Fruit fly (Drosophila melanogaster) whole organism, prepupa: ENCODE data around the gene Afg3l2.

Experiments
- Blimp-1 ChIP-seq: fragments of 200-800 bp; sonication (Bioruptor generic); optimal IDR thresholded peaks from 3 replicates; lab custom pipeline; 2017; ENCODE audit warnings: missing biosample characterization, missing genetic modification characterization, mild to moderate bottlenecking, moderate library complexity, missing genetic modification reagents
- CG10631 ChIP-seq: fragments of 200-800 bp; sonication (Bioruptor generic); optimal IDR thresholded peaks from 2 replicates; lab custom pipeline; 2016; ENCODE audit warnings: missing biosample characterization, missing genetic modification characterization
- CG10669 ChIP-seq: fragments of 200-800 bp; sonication (Bioruptor generic); optimal IDR thresholded peaks from 3 replicates; lab custom pipeline; 2018; ENCODE audit warnings: missing biosample characterization, mild to moderate bottlenecking, missing genetic modification characterization, moderate library complexity
- CG11294 ChIP-seq: fragments of 200-800 bp; sonication (Bioruptor generic); IDR thresholded peaks from 2 replicates; pipeline ENCODE4 v1.3.6; 2022; ENCODE audit warnings: missing biosample characterization, missing genetic modification characterization
- CG11762 ChIP-seq: fragments of 200-800 bp; sonication (Bioruptor generic); optimal IDR thresholded peaks from 3 replicates; lab custom pipeline; 2016; ENCODE audit warnings: missing biosample characterization, missing genetic modification characterization; ENCODE audit not compliant: insufficient read depth
- CG11902 ChIP-seq: fragments of 200-800 bp; sonication (Bioruptor generic); optimal IDR thresholded peaks from 3 replicates; lab custom pipeline; 2016; ENCODE audit warnings: missing biosample characterization, missing genetic modification characterization
- CG15336 ChIP-seq: fragments of 200-800 bp; sonication (Bioruptor generic); IDR thresholded peaks from 2 replicates; pipeline ENCODE4 v1.3.6; 2022; ENCODE audit warnings: missing biosample characterization, missing genetic modification characterization
- CG1621 ChIP-seq: fragments of 200-800 bp; sonication (Bioruptor generic); optimal IDR thresholded peaks from 3 replicates; lab custom pipeline; 2018; ENCODE audit warnings: missing biosample characterization, mild to moderate bottlenecking, missing genetic modification characterization
- CG16779 ChIP-seq: fragments of 200-800 bp; sonication (Bioruptor generic); optimal IDR thresholded peaks from 3 replicates; lab custom pipeline; 2017; ENCODE audit warnings: missing biosample characterization, mild to moderate bottlenecking, missing genetic modification characterization
- CG32006 ChIP-seq: fragments of 200-800 bp; sonication (Bioruptor generic); optimal IDR thresholded peaks from 3 replicates; lab custom pipeline; 2017; ENCODE audit warnings: missing biosample characterization, mild to moderate bottlenecking, missing genetic modification characterization
- CG34406 ChIP-seq: fragments of 200-800 bp; sonication (Bioruptor generic); optimal IDR thresholded peaks from 3 replicates; lab custom pipeline; 2016; ENCODE audit warnings: missing biosample characterization, missing genetic modification characterization
- CG3919 ChIP-seq: fragments of 200-800 bp; sonication (Bioruptor generic); optimal IDR thresholded peaks from 3 replicates; lab custom pipeline; 2016; ENCODE audit warnings: missing biosample characterization, missing genetic modification characterization
- CG4318 ChIP-seq: fragments of 200-800 bp; sonication (Bioruptor generic); optimal IDR thresholded peaks from 3 replicates; lab custom pipeline; 2017; ENCODE audit warnings: missing biosample characterization, mild to moderate bottlenecking, missing genetic modification characterization
- CG6792 ChIP-seq: fragments of 200-800 bp; sonication (Bioruptor generic); optimal IDR thresholded peaks from 3 replicates; lab custom pipeline; 2016; ENCODE audit warnings: missing biosample characterization, missing genetic modification characterization
- CG6808 ChIP-seq: fragments of 200-800 bp; sonication (Bioruptor generic); optimal IDR thresholded peaks from 3 replicates; lab custom pipeline; 2017; ENCODE audit warnings: missing biosample characterization, missing genetic modification characterization, mild to moderate bottlenecking, moderate library complexity, missing genetic modification reagents
- CG6854 ChIP-seq: fragments of 200-800 bp; sonication (Bioruptor generic); optimal IDR thresholded peaks from 2 replicates; lab custom pipeline; 2017; ENCODE audit warnings: missing biosample characterization, mild to moderate bottlenecking, missing genetic modification characterization
- CG7368 ChIP-seq: fragments of 200-800 bp; sonication (Bioruptor generic); optimal IDR thresholded peaks from 3 replicates; lab custom pipeline; 2016; ENCODE audit warnings: missing biosample characterization, missing genetic modification characterization
- CG8119 ChIP-seq: fragments of 200-800 bp; sonication (Bioruptor generic); IDR thresholded peaks from 3 replicates; pipeline ENCODE4 v1.3.6; 2022; ENCODE audit warnings: missing biosample characterization, missing genetic modification characterization
- CG8319 ChIP-seq: fragments of 200-800 bp; sonication (Bioruptor generic); optimal IDR thresholded peaks from 3 replicates; lab custom pipeline; 2016; ENCODE audit warnings: missing biosample characterization, missing genetic modification characterization
- CG9139 ChIP-seq: fragments of 200-800 bp; sonication (Bioruptor generic); optimal IDR thresholded peaks from 3 replicates; lab custom pipeline; 2017; ENCODE audit warnings: missing biosample characterization, mild to moderate bottlenecking, missing genetic modification characterization
- Eip75B ChIP-seq: fragments of 200-800 bp; sonication (Bioruptor generic); optimal IDR thresholded peaks from 3 replicates; lab custom pipeline; 2016; ENCODE audit warnings: missing biosample characterization, missing genetic modification characterization
- Eip93F ChIP-seq: fragments of 200-800 bp; sonication (Bioruptor generic); optimal IDR thresholded peaks from 2 replicates; lab custom pipeline; 2016; ENCODE audit warnings: missing biosample characterization, mild to moderate bottlenecking, missing genetic modification characterization
- Hr39 ChIP-seq: fragments of 200-800 bp; sonication (Bioruptor generic); optimal IDR thresholded peaks from 2 replicates; lab custom pipeline; 2016; ENCODE audit warnings: missing biosample characterization, missing genetic modification characterization
- Hr4 ChIP-seq: fragments of 200-800 bp; sonication (Bioruptor generic); optimal IDR thresholded peaks from 3 replicates; lab custom pipeline; 2016; ENCODE audit warnings: missing biosample characterization, missing genetic modification characterization
- Met ChIP-seq: fragments of 200-800 bp; sonication (Bioruptor generic); optimal IDR thresholded peaks from 3 replicates; lab custom pipeline; 2016; ENCODE audit warnings: missing biosample characterization, missing genetic modification characterization
- OdsH ChIP-seq: fragments of 200-800 bp; sonication (Bioruptor generic); optimal IDR thresholded peaks from 3 replicates; lab custom pipeline; 2016; ENCODE audit warnings: missing biosample characterization, missing genetic modification characterization
- Smox ChIP-seq: fragments of 200-800 bp; sonication (Bioruptor generic); optimal IDR thresholded peaks from 3 replicates; lab custom pipeline; 2016; ENCODE audit warnings: missing biosample characterization, missing genetic modification characterization
- Sox102F ChIP-seq: fragments of 200-800 bp; sonication (Bioruptor generic); optimal IDR thresholded peaks from 2 replicates; lab custom pipeline; 2016; ENCODE audit warnings: missing biosample characterization, mild to moderate bottlenecking, missing genetic modification characterization
- Sox15 ChIP-seq: fragments of 200-800 bp; sonication (Bioruptor generic); optimal IDR thresholded peaks from 3 replicates; lab custom pipeline; 2016; ENCODE audit warnings: missing biosample characterization, missing genetic modification characterization
- cyc ChIP-seq: fragments of 200-800 bp; sonication (Bioruptor generic); optimal IDR thresholded peaks from 3 replicates; lab custom pipeline; 2016; ENCODE audit warnings: missing biosample characterization, missing genetic modification characterization
- dsx ChIP-seq: fragments of 200-800 bp; optimal IDR thresholded peaks from 3 replicates; lab custom pipeline; 2019; ENCODE audit warnings: missing biosample characterization, mild to moderate bottlenecking, missing genetic modification characterization, moderate library complexity; ENCODE audit not compliant: poor library complexity, severe bottlenecking
- eg ChIP-seq: fragments of 200-800 bp; sonication (Bioruptor generic); IDR thresholded peaks from 3 replicates; pipeline ENCODE4 v1.3.6; 2022; ENCODE audit warnings: missing biosample characterization, missing genetic modification characterization
- esn ChIP-seq: fragments of 200-800 bp; sonication (Bioruptor generic); optimal IDR thresholded peaks from 2 replicates; lab custom pipeline; 2016; ENCODE audit warnings: missing biosample characterization, mild to moderate bottlenecking, missing genetic modification characterization, moderate library complexity
- fd59A ChIP-seq: fragments of 200-800 bp; sonication (Bioruptor generic); optimal IDR thresholded peaks from 2 replicates; lab custom pipeline; 2017; ENCODE audit warnings: missing biosample characterization, mild to moderate bottlenecking, missing genetic modification characterization, missing genetic modification reagents
- fd85E ChIP-seq: fragments of 200-800 bp; sonication (Bioruptor generic); optimal IDR thresholded peaks from 3 replicates; lab custom pipeline; 2016; ENCODE audit warnings: missing biosample characterization, missing genetic modification characterization
- lz ChIP-seq: fragments of 200-800 bp; sonication (Bioruptor generic); optimal IDR thresholded peaks from 3 replicates; lab custom pipeline; 2016; ENCODE audit warnings: missing biosample characterization, missing genetic modification characterization
- net ChIP-seq: fragments of 200-800 bp; sonication (Bioruptor generic); optimal IDR thresholded peaks from 3 replicates; lab custom pipeline; 2016; ENCODE audit warnings: missing biosample characterization, missing genetic modification characterization
- pdm3 ChIP-seq: fragments of 200-800 bp; sonication (Bioruptor generic); optimal IDR thresholded peaks from 3 replicates; lab custom pipeline; 2016; ENCODE audit warnings: missing biosample characterization, missing genetic modification characterization
- salr ChIP-seq, 2 experiments: fragments of 200-800 bp; sonication (Bioruptor generic); optimal IDR thresholded peaks; 3 replicates each; lab custom pipeline; 2016 to 2018; ENCODE audit warnings: missing biosample characterization in 2 of 2, missing genetic modification characterization in 2 of 2, mild to moderate bottlenecking in 1 of 2
- spab ChIP-seq: fragments of 200-800 bp; sonication (Bioruptor generic); optimal IDR thresholded peaks from 2 replicates; lab custom pipeline; 2017; ENCODE audit warnings: missing biosample characterization, mild to moderate bottlenecking, missing genetic modification characterization, missing genetic modification reagents
- ss ChIP-seq, 2 experiments: fragments of 200-800 bp; sonication (Bioruptor generic); optimal IDR thresholded peaks; 2 replicates in 1 of 2; 3 replicates in 1 of 2; lab custom pipeline; 2017 to 2018; ENCODE audit warnings: mild to moderate bottlenecking in 2 of 2, missing biosample characterization in 2 of 2, missing genetic modification characterization in 2 of 2, moderate library complexity in 1 of 2
- svp ChIP-seq: fragments of 200-800 bp; sonication (Bioruptor generic); peaks from one replicate; lab custom pipeline; 2016; ENCODE audit warnings: missing biosample characterization, missing genetic modification characterization
- topi ChIP-seq: fragments of 200-800 bp; sonication (Bioruptor generic); optimal IDR thresholded peaks from 3 replicates; lab custom pipeline; 2016; ENCODE audit warnings: missing biosample characterization, missing genetic modification characterization
- vri ChIP-seq: fragments of 200-800 bp; sonication (Bioruptor generic); optimal IDR thresholded peaks from 3 replicates; lab custom pipeline; 2016; ENCODE audit warnings: missing biosample characterization, mild to moderate bottlenecking, missing genetic modification characterization

Afg3l2 gene

dm6 chr3L:17257199-17257598 lies 15.3 kb upstream of the Afg3l2 start (continued):
- TF ChIP-seq CG15336 (GFP tag; lab: Robert Waterston, UW) (no peak), CG6808 (GFP tag; lab: Kevin White, UChicago) (peak; percentile 23), CG34406 (GFP tag; lab: Kevin White, UChicago) (no peak), svp (GFP tag; lab: Kevin White, UChicago) (no peak), lz (GFP tag; lab: Kevin White, UChicago) (no peak), Met (peak; percentile 15), CG9139 (GFP tag; lab: Kevin White, UChicago) (no peak), Smox (GFP tag; lab: Kevin White, UChicago) (no peak), Eip93F (GFP tag; lab: Kevin White, UChicago) (no peak), Hr4 (GFP tag; lab: Kevin White, UChicago) (no peak), salr (GFP tag; optimal IDR thresholded peaks at IDR 0.05; lab: Kevin White, UChicago) (no peak), dsx (GFP tag; lab: Kevin White, UChicago) (peak; percentile 20), CG11294 (GFP tag; lab: Robert Waterston, UW) (no peak), CG3919 (peak; percentile 26), CG11902 (GFP tag; lab: Kevin White, UChicago) (no peak), pdm3 (GFP tag; lab: Kevin White, UChicago) (peak; percentile 2), ss (GFP tag; optimal IDR thresholded peaks at IDR 0.05; lab: Kevin White, UChicago) (peak in 1 of 2 experiments; percentile 29), vri (GFP tag; lab: Kevin White, UChicago) (no peak), net (GFP tag; lab: Kevin White, UChicago) (no peak), CG1621 (peak; percentile 23), CG4318 (GFP tag; lab: Kevin White, UChicago) (no peak), Sox102F (no peak), spab (GFP tag; lab: Kevin White, UChicago) (no peak), CG10631 (peak; percentile 11), topi (GFP tag; lab: Kevin White, UChicago) (peak; percentile 1), CG16779 (tag; lab: Kevin White, UChicago) (no peak), CG8319 (no peak), CG32006 (GFP tag; lab: Kevin White, UChicago) (peak; percentile 2), eg (no peak), CG10669 (GFP tag; lab: Kevin White, UChicago) (peak; percentile 24), fd85E (GFP tag; lab: Kevin White, UChicago) (no peak), cyc (no peak), esn (no peak), OdsH (GFP tag; lab: Kevin White, UChicago) (peak; percentile 14), CG8119 (GFP tag; lab: Robert Waterston, UW) (no peak)

dm6 chr3L:17253887-17254581 lies 12.1 kb upstream of the Afg3l2 start, which contains the start of gene CG6497:
Gene CG6497, minus strand, starts transcription at chr3L:17253937.
- TF ChIP-seq spab (GFP tag; lab: Kevin White, UChicago) (no peak), CG6808 (GFP tag; lab: Kevin White, UChicago) (no peak), Smox (GFP tag; lab: Kevin White, UChicago) (no peak), CG16779 (tag; lab: Kevin White, UChicago) (no peak), dsx (GFP tag; lab: Kevin White, UChicago) (no peak), CG6854 (GFP tag; lab: Kevin White, UChicago) (no peak), cyc (no peak), CG15336 (GFP tag; lab: Robert Waterston, UW) (no peak), CG32006 (GFP tag; lab: Kevin White, UChicago) (no peak), CG10631 (no peak), Eip93F (GFP tag; lab: Kevin White, UChicago) (no peak), Sox15 (GFP tag; lab: Kevin White, UChicago) (no peak), Hr39 (no peak), CG7368 (GFP tag; lab: Kevin White, UChicago) (no peak), CG6792 (GFP tag; lab: Kevin White, UChicago) (no peak), Blimp-1 (GFP tag; lab: Kevin White, UChicago) (no peak), CG11762 (GFP tag; lab: Kevin White, UChicago) (no peak), fd59A (GFP tag; lab: Kevin White, UChicago) (no peak), Eip75B (GFP tag; lab: Kevin White, UChicago) (no peak)
